Fruit fly (Drosophila melanogaster): ENCODE results near the gene CG10631.
A peak's percentile ranks its signal among the peaks of the same experiment; 100 is the strongest.

The CG10631 gene

dm6 chr2L:19791321-19792281, 34.9 kb upstream of the CG10631 start, which contains the start of the genes CdGAPr and CG10466 (continued):
- TF ChIP-seq pan (optimal IDR thresholded peaks at IDR 0.05) (no peak), pan (GFP tag; optimal IDR thresholded peaks at IDR 0.05 in 1 of 2, IDR thresholded peaks at IDR 0.05 in 1 of 2) (no peak), br (optimal IDR thresholded peaks at IDR 0.05) (no peak), CG1233 (GFP tag; optimal IDR thresholded peaks at IDR 0.05) (no peak), cas (GFP tag; IDR thresholded peaks at IDR 0.05) (no peak), crol (GFP tag; IDR thresholded peaks at IDR 0.05) (0 out of 2 replicates have a peak, but pooled peaks have one; percentile 21), Tbp (GFP tag; optimal IDR thresholded peaks at IDR 0.05) (no peak), tll (GFP tag; optimal IDR thresholded peaks at IDR 0.05) (no peak), CG7786 (GFP tag; optimal IDR thresholded peaks at IDR 0.05) (no peak), knrl (GFP tag; IDR thresholded peaks at IDR 0.05; ENCODE audit: partially characterized antibody) (peak; percentile 35; the same call in 2 of the 3 replicates), Bgb (GFP tag; IDR thresholded peaks at IDR 0.05; ENCODE audit: partially characterized antibody) (no peak; the same call in 1 of the 2 replicates), Nf-YA (GFP tag; IDR thresholded peaks at IDR 0.05) (no peak), CG2120 (GFP tag; optimal IDR thresholded peaks at IDR 0.05) (peak; percentile 20), tgo (GFP tag; IDR thresholded peaks at IDR 0.05) (no peak), CG14860 (GFP tag; IDR thresholded peaks at IDR 0.05; ENCODE audit: partially characterized antibody) (no peak), vnd (GFP tag; IDR thresholded peaks at IDR 0.05; ENCODE audit: partially characterized antibody) (no peak), CG17612 (GFP tag; IDR thresholded peaks at IDR 0.05) (no peak), hkb (optimal IDR thresholded peaks at IDR 0.05) (no peak), hkb (GFP tag; IDR thresholded peaks at IDR 0.05) (peak; percentile 44; the same call in 1 of the 2 replicates), bab2 (GFP tag; optimal IDR thresholded peaks at IDR 0.05) (no peak), CG11085 (GFP tag; IDR thresholded peaks at IDR 0.05) (no peak), E2f2 (GFP tag; IDR thresholded peaks at IDR 0.05) (peak; percentile 5; the same call in 1 of the 2 replicates), chm (GFP tag; IDR thresholded peaks at IDR 0.05) (peak; percentile 44; the same call in 1 of the 2 replicates), CG5180 (GFP tag; optimal IDR thresholded peaks at IDR 0.05) (no peak), CG16815 (GFP tag; optimal IDR thresholded peaks at IDR 0.05) (no peak), Dip2 (GFP tag; IDR thresholded peaks at IDR 0.05) (no peak), CG13624 (GFP tag; optimal IDR thresholded peaks at IDR 0.05) (no peak), CG7556 (GFP tag; optimal IDR thresholded peaks at IDR 0.05) (no peak), CG15269 (tag; optimal IDR thresholded peaks at IDR 0.05) (no peak), Hmx (GFP tag; optimal IDR thresholded peaks at IDR 0.05) (no peak)

- TF ChIP-seq insv (GFP tag; optimal IDR thresholded peaks at IDR 0.05) (peak in 1 of 2 experiments; percentile 6), tap (tag; optimal IDR thresholded peaks at IDR 0.05) (peak; percentile 14), ac (GFP tag; optimal IDR thresholded peaks at IDR 0.05) (no peak), bbx (GFP tag; IDR thresholded peaks at IDR 0.05; ENCODE audit: partially characterized antibody) (peak; percentile 61; the same call in 1 of the 2 replicates), pros (GFP tag; optimal IDR thresholded peaks at IDR 0.05) (peak; percentile 98), nau (GFP tag; optimal IDR thresholded peaks at IDR 0.05) (no peak), vfl (GFP tag; optimal IDR thresholded peaks at IDR 0.05) (no peak), CG7357 (GFP tag; IDR thresholded peaks at IDR 0.05) (peak; percentile 93), CG3163 (GFP tag; optimal IDR thresholded peaks at IDR 0.05) (peak; percentile 8), tgo (GFP tag; IDR thresholded peaks at IDR 0.05) (no peak), D (optimal IDR thresholded peaks at IDR 0.05) (no peak), D (GFP tag; optimal IDR thresholded peaks at IDR 0.05) (peak; percentile 30), CG9437 (GFP tag; optimal IDR thresholded peaks at IDR 0.05) (peak; percentile 0), onecut (GFP tag; IDR thresholded peaks at IDR 0.05) (0 out of 2 replicates have a peak, but pooled peaks have one; percentile 18), ara (GFP tag; IDR thresholded peaks at IDR 0.05) (0 out of 2 replicates have a peak, but pooled peaks have one; percentile 3), Stat92E (GFP tag; optimal IDR thresholded peaks at IDR 0.05) (peak in 1 of 3 experiments; percentile 66), salm (tag; optimal IDR thresholded peaks at IDR 0.05) (no peak), ato (GFP tag; IDR thresholded peaks at IDR 0.05; ENCODE audit: partially characterized antibody) (0 out of 2 replicates have a peak, but pooled peaks have one; percentile 22), Atf3 (GFP tag; optimal IDR thresholded peaks at IDR 0.05) (no peak)
These were observed 34.0 kb upstream of the CG10631 start for dm6 chr2L:19790553-19791320.
